Fruit fly (Drosophila melanogaster): ENCODE data around the gene nej.

nej gene

dm6 chrX:9693720-9694386 lies 7.0 kb upstream of the nej start, which contains the start of gene btd (continued):
- TF ChIP-seq insv (GFP tag; optimal IDR thresholded peaks at IDR 0.05) = peak in 1 of 2 experiments; percentile 39
- TF ChIP-seq vfl (GFP tag; optimal IDR thresholded peaks at IDR 0.05) = no peak
- TF ChIP-seq CG34224 (GFP tag; IDR thresholded peaks at IDR 0.05; ENCODE audit: partially characterized antibody) = 0 out of 3 replicates have a peak, but pooled peaks have one; percentile 30
- no peak for TF ChIP-seq CG1024 (GFP tag; IDR thresholded peaks at IDR 0.05)
- TF ChIP-seq dmrt11E (tag; optimal IDR thresholded peaks at IDR 0.05) = no peak
- TF ChIP-seq CoRest (tag; optimal IDR thresholded peaks at IDR 0.05) = peak; percentile 71
- peak; percentile 47 for TF ChIP-seq sd (tag; optimal IDR thresholded peaks at IDR 0.05)
- peak; percentile 63 for TF ChIP-seq HmgD (GFP tag; optimal IDR thresholded peaks at IDR 0.05)
- no peak for TF ChIP-seq slou (GFP tag; optimal IDR thresholded peaks at IDR 0.05)
- no peak for TF ChIP-seq danr (GFP tag; IDR thresholded peaks at IDR 0.05)
- TF ChIP-seq yki (optimal IDR thresholded peaks at IDR 0.05) = peak; percentile 54
- TF ChIP-seq prd (optimal IDR thresholded peaks at IDR 0.05) = no peak
- no peak for TF ChIP-seq prd (GFP tag; IDR thresholded peaks at IDR 0.05)
- TF ChIP-seq nmo (GFP tag; optimal IDR thresholded peaks at IDR 0.05) = peak; percentile 53
- 0 out of 2 replicates have a peak, but pooled peaks have one; percentile 20 for TF ChIP-seq E2f2 (GFP tag; IDR thresholded peaks at IDR 0.05)
- peak; percentile 22; the same call in 1 of the 2 replicates for TF ChIP-seq MBD-R2 (GFP tag; IDR thresholded peaks at IDR 0.05)
- peak; percentile 62 for TF ChIP-seq Drgx (GFP tag; IDR thresholded peaks at IDR 0.05)
- TF ChIP-seq Nf-YC (tag; optimal IDR thresholded peaks at IDR 0.05) = peak; percentile 99
- TF ChIP-seq Xrp1 (GFP tag; IDR thresholded peaks at IDR 0.05) = no peak
- TF ChIP-seq knrl (GFP tag; IDR thresholded peaks at IDR 0.05; ENCODE audit: partially characterized antibody) = peak; percentile 40; the same call in 1 of the 3 replicates
- no peak for TF ChIP-seq CG30431 (GFP tag; optimal IDR thresholded peaks at IDR 0.05)
- TF ChIP-seq ato (GFP tag; IDR thresholded peaks at IDR 0.05; ENCODE audit: partially characterized antibody) = no peak
- TF ChIP-seq CG2129 (GFP tag; IDR thresholded peaks at IDR 0.05; ENCODE audit: partially characterized antibody) = no peak
- no peak for TF ChIP-seq CG10209 (GFP tag; optimal IDR thresholded peaks at IDR 0.05)
- peak; percentile 50 for TF ChIP-seq CG17829 (tag; optimal IDR thresholded peaks at IDR 0.05)
- TF ChIP-seq tna (GFP tag; IDR thresholded peaks at IDR 0.05; ENCODE audit: partially characterized antibody) = 0 out of 2 replicates have a peak, but pooled peaks have one; percentile 24
- TF ChIP-seq Deaf1 (tag; optimal IDR thresholded peaks at IDR 0.05) = peak; percentile 72
- peak; percentile 29; the same call in 1 of the 2 replicates for TF ChIP-seq Scr (GFP tag; IDR thresholded peaks at IDR 0.05; ENCODE audit: partially characterized antibody)
- peak; percentile 94 for TF ChIP-seq crol (GFP tag; IDR thresholded peaks at IDR 0.05)
- TF ChIP-seq scrt (GFP tag; optimal IDR thresholded peaks at IDR 0.05) = no peak
- peak; percentile 99 for TF ChIP-seq CG1832 (GFP tag; optimal IDR thresholded peaks at IDR 0.05)
- TF ChIP-seq dm (GFP tag; optimal IDR thresholded peaks at IDR 0.05) = peak; percentile 2
- TF ChIP-seq CG13296 (GFP tag; optimal IDR thresholded peaks at IDR 0.05) = no peak
- TF ChIP-seq twi (tag; optimal IDR thresholded peaks at IDR 0.05) = peak; percentile 27
- TF ChIP-seq CG6175 (GFP tag; IDR thresholded peaks at IDR 0.05) = peak; percentile 71; the same call in 2 of the 3 replicates
- TF ChIP-seq seq (GFP tag; IDR thresholded peaks at IDR 0.05) = peak; percentile 95
- peak; percentile 81 for TF ChIP-seq Med (GFP tag)
- TF ChIP-seq Pdp1 (GFP tag; optimal IDR thresholded peaks at IDR 0.05) = peak in 1 of 2 experiments; percentile 12
- no peak for TF ChIP-seq Lim3 (GFP tag; IDR thresholded peaks at IDR 0.05)
- TF ChIP-seq Ets65A (GFP tag) = no peak
- 0 out of 2 replicates have a peak, but pooled peaks have one; percentile 28 for TF ChIP-seq hbn (GFP tag; IDR thresholded peaks at IDR 0.05; ENCODE audit: partially characterized antibody)
- TF ChIP-seq dpn (GFP tag; optimal IDR thresholded peaks at IDR 0.05) = no peak
- TF ChIP-seq CG11504 (tag; optimal IDR thresholded peaks at IDR 0.05) = peak; percentile 26
- TF ChIP-seq mld (GFP tag; IDR thresholded peaks at IDR 0.05; ENCODE audit: partially characterized antibody) = 0 out of 3 replicates have a peak, but pooled peaks have one; percentile 10
- peak; percentile 2 for TF ChIP-seq gro (GFP tag; optimal IDR thresholded peaks at IDR 0.05)
- TF ChIP-seq CG4360 (GFP tag; IDR thresholded peaks at IDR 0.05) = peak; percentile 89
- TF ChIP-seq tap (tag; optimal IDR thresholded peaks at IDR 0.05) = no peak
- TF ChIP-seq CG8924 (tag; optimal IDR thresholded peaks at IDR 0.05) = peak; percentile 78
- TF ChIP-seq CG15601 (tag; optimal IDR thresholded peaks at IDR 0.05) = no peak

All from whole organism, embryonic.